Fruit fly (Drosophila melanogaster) whole organism, embryonic: ENCODE results near the gene Uch-L5R.
A peak's percentile ranks its signal among the peaks of the same experiment; 100 is the strongest.

Source experiments
- Atf6 ChIP-seq: fragments of 200-800 bp; sonication (Bioruptor generic); IDR thresholded peaks from 2 replicates; pipeline ENCODE4 v1.3.6; 2022; ENCODE audit warnings: missing biosample characterization, missing genetic modification characterization
- B-H2 ChIP-seq: fragments of 200-800 bp; sonication (Bioruptor generic); optimal IDR thresholded peaks from 2 replicates; lab custom pipeline; 2018; ENCODE audit warnings: missing biosample characterization, mild to moderate bottlenecking, missing genetic modification characterization
- CG10274 ChIP-seq: fragments of 200-800 bp; sonication (Bioruptor generic); optimal IDR thresholded peaks from 3 replicates; lab custom pipeline; 2017; ENCODE audit warnings: missing biosample characterization, mild to moderate bottlenecking, missing genetic modification characterization
- CG10462 ChIP-seq: fragments of 200-800 bp; sonication (Bioruptor generic); optimal IDR thresholded peaks from 2 replicates; lab custom pipeline; 2016; ENCODE audit warnings: missing biosample characterization, missing genetic modification characterization
- CG11456 ChIP-seq: fragments of 200-800 bp; sonication (Bioruptor generic); IDR thresholded peaks from 3 replicates; pipeline ENCODE4 v1.3.6; 2022; ENCODE audit warnings: missing biosample characterization, missing genetic modification characterization
- CG16863 ChIP-seq: fragments of 200-800 bp; sonication (Bioruptor generic); optimal IDR thresholded peaks from 3 replicates; lab custom pipeline; 2016; ENCODE audit warnings: missing biosample characterization, missing genetic modification characterization
- CG17359 ChIP-seq: fragments of 200-800 bp; sonication (Bioruptor generic); optimal IDR thresholded peaks from 3 replicates; lab custom pipeline; 2018; ENCODE audit warnings: missing biosample characterization, mild to moderate bottlenecking, missing genetic modification characterization, moderate library complexity
- CG17568 ChIP-seq: fragments of 200-800 bp; sonication (Bioruptor generic); optimal IDR thresholded peaks from 2 replicates; lab custom pipeline; 2018; ENCODE audit warnings: missing biosample characterization, mild to moderate bottlenecking, missing genetic modification characterization, moderate library complexity
- CG2678 ChIP-seq: fragments of 200-800 bp; sonication (Bioruptor generic); optimal IDR thresholded peaks from 3 replicates; lab custom pipeline; 2019; ENCODE audit warnings: missing biosample characterization, mild to moderate bottlenecking, missing genetic modification characterization, moderate library complexity
- CG32772 ChIP-seq: fragments of 200-800 bp; sonication (Bioruptor generic); IDR thresholded peaks from 2 replicates; pipeline ENCODE4 v1.3.6; 2022; ENCODE audit warnings: missing biosample characterization, missing genetic modification characterization
- CG3281 ChIP-seq: fragments of 200-800 bp; sonication (Bioruptor generic); optimal IDR thresholded peaks from 3 replicates; lab custom pipeline; 2017; ENCODE audit warnings: missing biosample characterization, mild to moderate bottlenecking, missing genetic modification characterization
- CG3847 ChIP-seq: fragments of 200-800 bp; sonication (Bioruptor generic); IDR thresholded peaks from 2 replicates; pipeline ENCODE4 v1.3.6; 2022; ENCODE audit warnings: missing biosample characterization, missing genetic modification characterization
- CG4820 ChIP-seq: fragments of 200-800 bp; sonication (Bioruptor generic); optimal IDR thresholded peaks from 3 replicates; lab custom pipeline; 2016; ENCODE audit warnings: missing biosample characterization, missing genetic modification characterization
- CG5180 ChIP-seq: fragments of 200-800 bp; sonication (Bioruptor generic); optimal IDR thresholded peaks from 3 replicates; lab custom pipeline; 2017; ENCODE audit warnings: missing biosample characterization, missing genetic modification characterization, mild to moderate bottlenecking, moderate library complexity, missing genetic modification reagents
- CG6813 ChIP-seq: fragments of 200-800 bp; sonication (Bioruptor generic); optimal IDR thresholded peaks from 2 replicates; lab custom pipeline; 2017; ENCODE audit warnings: missing biosample characterization, missing genetic modification characterization, mild to moderate bottlenecking, moderate library complexity, missing genetic modification reagents
- CG7987 ChIP-seq: fragments of 200-800 bp; sonication (Bioruptor generic); optimal IDR thresholded peaks from 2 replicates; lab custom pipeline; 2018; ENCODE audit warnings: missing biosample characterization, mild to moderate bottlenecking, missing genetic modification characterization, moderate library complexity
- CG8388 ChIP-seq: fragments of 200-800 bp; sonication (Bioruptor generic); optimal IDR thresholded peaks from 2 replicates; lab custom pipeline; 2019; ENCODE audit warnings: missing biosample characterization, mild to moderate bottlenecking, missing genetic modification characterization, moderate library complexity
- CG8765 ChIP-seq: fragments of 200-800 bp; sonication (Bioruptor generic); IDR thresholded peaks from 2 replicates; pipeline ENCODE4 v1.3.6; 2022; ENCODE audit warnings: missing biosample characterization, missing genetic modification characterization
- CG9817 ChIP-seq: fragments of 200-800 bp; sonication (Bioruptor generic); optimal IDR thresholded peaks from 2 replicates; lab custom pipeline; 2018; ENCODE audit warnings: missing biosample characterization, mild to moderate bottlenecking, missing genetic modification characterization, moderate library complexity
- Dek ChIP-seq: fragments of 200-800 bp; sonication (Bioruptor generic); optimal IDR thresholded peaks from 3 replicates; lab custom pipeline; 2019; ENCODE audit warnings: missing biosample characterization, mild to moderate bottlenecking, missing genetic modification characterization, moderate library complexity
- Fer1 ChIP-seq: fragments of 200-800 bp; sonication (Bioruptor generic); optimal IDR thresholded peaks from 2 replicates; lab custom pipeline; 2017; ENCODE audit warnings: missing biosample characterization, mild to moderate bottlenecking, missing genetic modification characterization
- Hmr ChIP-seq: fragments of 200-800 bp; sonication (Bioruptor generic); optimal IDR thresholded peaks from 3 replicates; lab custom pipeline; 2017; ENCODE audit warnings: mild to moderate bottlenecking, missing biosample characterization, missing genetic modification reagents, missing genetic modification characterization
- Hr39 ChIP-seq: fragments of >200 bp; optimal IDR thresholded peaks from 2 replicates; lab custom pipeline; 2017
- Lpt ChIP-seq: fragments of >200 bp; optimal IDR thresholded peaks from 2 replicates; lab custom pipeline; 2018; ENCODE audit warnings: missing biosample characterization, missing genetic modification characterization
- Max ChIP-seq: fragments of 200-800 bp; sonication (Bioruptor generic); optimal IDR thresholded peaks from 2 replicates; lab custom pipeline; 2016; ENCODE audit warnings: missing biosample characterization, mild to moderate bottlenecking, missing genetic modification characterization
- Optix ChIP-seq: fragments of 200-800 bp; sonication (Bioruptor generic); IDR thresholded peaks from 3 replicates; pipeline ENCODE4 v1.3.6; 2022; ENCODE audit warnings: missing biosample characterization, missing genetic modification characterization
- PHDP ChIP-seq: fragments of 200-800 bp; sonication (Bioruptor generic); optimal IDR thresholded peaks from 3 replicates; lab custom pipeline; 2018; ENCODE audit warnings: missing biosample characterization, mild to moderate bottlenecking, missing genetic modification characterization, moderate library complexity
- ab ChIP-seq: fragments of 200-800 bp; sonication (Bioruptor generic); optimal IDR thresholded peaks from 2 replicates; lab custom pipeline; 2016; ENCODE audit warnings: missing biosample characterization, missing genetic modification characterization
- aop ChIP-seq: fragments of 200-800 bp; sonication (Bioruptor generic); IDR thresholded peaks from 2 replicates; pipeline ENCODE4 v1.3.6; 2022; ENCODE audit warnings: missing biosample characterization, missing genetic modification characterization
- dm ChIP-seq: fragments of 200-800 bp; sonication (Bioruptor generic); optimal IDR thresholded peaks from 3 replicates; lab custom pipeline; 2016; ENCODE audit warnings: missing biosample characterization, missing genetic modification characterization
- dmrt99B ChIP-seq: fragments of 200-800 bp; sonication (Bioruptor generic); optimal IDR thresholded peaks from 2 replicates; lab custom pipeline; 2018; ENCODE audit warnings: missing biosample characterization, mild to moderate bottlenecking, missing genetic modification characterization, moderate library complexity
- esg ChIP-seq: fragments of 200-800 bp; sonication (Bioruptor generic); conservative IDR thresholded peaks from 2 replicates; pipeline ENCODE4 v1.3.6; 2022; ENCODE audit warnings: missing biosample characterization, missing genetic modification characterization
- ewg ChIP-seq: fragments of 200-800 bp; sonication (Bioruptor generic); optimal IDR thresholded peaks from 3 replicates; lab custom pipeline; 2017; ENCODE audit warnings: mild to moderate bottlenecking, missing biosample characterization, missing genetic modification reagents, missing genetic modification characterization
- fd3F ChIP-seq: fragments of 200-800 bp; sonication (Bioruptor generic); optimal IDR thresholded peaks from 2 replicates; lab custom pipeline; 2018; ENCODE audit warnings: missing biosample characterization, mild to moderate bottlenecking, missing genetic modification characterization, moderate library complexity
- gt ChIP-seq: fragments of 200-800 bp; sonication (Bioruptor generic); IDR thresholded peaks from 2 replicates; pipeline ENCODE4 v1.3.6; 2022; ENCODE audit warnings: missing biosample characterization, missing genetic modification characterization
- hb ChIP-seq: fragments of 200-800 bp; sonication (Bioruptor generic); IDR thresholded peaks from 3 replicates; pipeline ENCODE4 v1.3.6; 2022; ENCODE audit warnings: missing biosample characterization, missing genetic modification characterization; ENCODE audit not compliant: partially characterized antibody
- hkb ChIP-seq, 2 experiments: fragments of 200-800 bp in 1 of 2; fragments of >200 bp in 1 of 2; sonication (Bioruptor generic) in 1 of 2; IDR thresholded peaks in 1 of 2; optimal IDR thresholded peaks in 1 of 2; 2 replicates each; pipeline versions ENCODE4 v1.3.6 to Lab custom; 2017 to 2022; ENCODE audit warnings: missing biosample characterization in 1 of 2, missing genetic modification characterization in 1 of 2
- lab ChIP-seq: fragments of 200-800 bp; sonication (Bioruptor generic); optimal IDR thresholded peaks from 3 replicates; lab custom pipeline; 2017; ENCODE audit warnings: missing biosample characterization, missing genetic modification characterization, mild to moderate bottlenecking, moderate library complexity, missing genetic modification reagents
- lov ChIP-seq, 2 experiments: fragments of 200-800 bp in 1 of 2; fragments of >200 bp in 1 of 2; sonication (Bioruptor generic) in 1 of 2; IDR thresholded peaks in 1 of 2; optimal IDR thresholded peaks in 1 of 2; 2 replicates in 1 of 2; 3 replicates in 1 of 2; pipeline versions ENCODE4 v1.3.6 to Lab custom; 2017 to 2022; ENCODE audit warnings: missing biosample characterization in 1 of 2, missing genetic modification characterization in 1 of 2
- odd ChIP-seq: fragments of 200-800 bp; sonication (Bioruptor generic); optimal IDR thresholded peaks from 2 replicates; lab custom pipeline; 2017; ENCODE audit warnings: missing biosample characterization, mild to moderate bottlenecking, missing genetic modification characterization
- pb ChIP-seq: fragments of 200-800 bp; sonication (Bioruptor generic); optimal IDR thresholded peaks from 3 replicates; lab custom pipeline; 2016; ENCODE audit warnings: missing biosample characterization, missing genetic modification characterization
- pnt ChIP-seq: fragments of 200-800 bp; sonication (Bioruptor generic); optimal IDR thresholded peaks from 3 replicates; lab custom pipeline; 2016; ENCODE audit warnings: missing biosample characterization, missing genetic modification characterization
- pum ChIP-seq: fragments of 200-800 bp; sonication (Bioruptor generic); optimal IDR thresholded peaks from 2 replicates; lab custom pipeline; 2016; ENCODE audit warnings: missing biosample characterization, missing genetic modification characterization
- rib ChIP-seq: fragments of 200-800 bp; sonication (Bioruptor generic); IDR thresholded peaks from 2 replicates; pipeline ENCODE4 v1.3.6; 2022; ENCODE audit warnings: missing biosample characterization, missing genetic modification characterization
- slbo ChIP-seq: fragments of 200-800 bp; sonication (Bioruptor generic); IDR thresholded peaks from 2 replicates; pipeline ENCODE4 v1.3.6; 2022; ENCODE audit warnings: missing biosample characterization, missing genetic modification characterization
- slp2 ChIP-seq: fragments of 200-800 bp; sonication (Bioruptor generic); optimal IDR thresholded peaks from 2 replicates; lab custom pipeline; 2016; ENCODE audit warnings: missing biosample characterization, missing genetic modification characterization
- ssp ChIP-seq: fragments of 200-800 bp; sonication (Bioruptor generic); IDR thresholded peaks from 2 replicates; pipeline ENCODE4 v1.3.6; 2022; ENCODE audit warnings: missing biosample characterization, missing genetic modification characterization
- tna ChIP-seq: fragments of 200-800 bp; sonication (Bioruptor generic); IDR thresholded peaks from 2 replicates; pipeline ENCODE4 v1.3.6; 2022; ENCODE audit warnings: missing biosample characterization, missing genetic modification characterization; ENCODE audit not compliant: partially characterized antibody
- trem ChIP-seq: fragments of 200-800 bp; optimal IDR thresholded peaks from 3 replicates; lab custom pipeline; 2019; ENCODE audit warnings: missing biosample characterization, mild to moderate bottlenecking, missing genetic modification characterization, moderate library complexity
- yki ChIP-seq: fragments of >200 bp; optimal IDR thresholded peaks from 3 replicates; lab custom pipeline; 2018

Gene Uch-L5R

dm6 chrX:12014800-12015389, 41.5 kb downstream of the Uch-L5R start (continued):
- no peak for TF ChIP-seq pnt (GFP tag; lab: Kevin White, UChicago)
- 0 out of 3 replicates have a peak, but pooled peaks have one; percentile 9 for TF ChIP-seq Optix (GFP tag; lab: Robert Waterston, UW)
- TF ChIP-seq lab (GFP tag; lab: Kevin White, UChicago), result no peak
- no peak for TF ChIP-seq rib (GFP tag; lab: Robert Waterston, UW)
- TF ChIP-seq CG8765, result no peak
- no peak for TF ChIP-seq trem (tag; lab: Kevin White, UChicago)
- no peak for TF ChIP-seq ssp (GFP tag; lab: Robert Waterston, UW)
- TF ChIP-seq PHDP, result peak; percentile 37
- no peak for TF ChIP-seq yki (lab: Kevin White, UChicago)
- no peak for TF ChIP-seq Max (GFP tag; lab: Kevin White, UChicago)
- no peak for TF ChIP-seq CG8388 (GFP tag; lab: Kevin White, UChicago)
- TF ChIP-seq aop (GFP tag; lab: Robert Waterston, UW), result no peak
- no peak for TF ChIP-seq Hr39 (lab: Kevin White, UChicago)
- no peak for TF ChIP-seq ewg (GFP tag; lab: Kevin White, UChicago)
- TF ChIP-seq B-H2 (GFP tag; lab: Kevin White, UChicago), result no peak
- TF ChIP-seq dmrt99B (tag; lab: Kevin White, UChicago), result no peak
- TF ChIP-seq Lpt, result no peak
- peak; percentile 23 for TF ChIP-seq CG17359 (tag; lab: Kevin White, UChicago)
- no peak for TF ChIP-seq lov (optimal IDR thresholded peaks at IDR 0.05; lab: Kevin White, UChicago)
- no peak for TF ChIP-seq lov (GFP tag; IDR thresholded peaks at IDR 0.05; lab: Robert Waterston, UW)
- TF ChIP-seq odd, result no peak
- TF ChIP-seq CG5180 (GFP tag; lab: Kevin White, UChicago), result no peak
- TF ChIP-seq CG10462 (GFP tag; lab: Kevin White, UChicago), result no peak
- TF ChIP-seq slbo (GFP tag; lab: Robert Waterston, UW), result peak; percentile 25
- no peak for TF ChIP-seq CG3281
- TF ChIP-seq pum (GFP tag; lab: Kevin White, UChicago), result peak; percentile 6
- no peak for TF ChIP-seq Hmr (GFP tag; lab: Kevin White, UChicago)
- no peak for TF ChIP-seq CG9817 (tag; lab: Kevin White, UChicago)
- TF ChIP-seq pb (GFP tag; lab: Kevin White, UChicago), result no peak
- TF ChIP-seq CG11456 (GFP tag; lab: Robert Waterston, UW), result 0 out of 3 replicates have a peak, but pooled peaks have one; percentile 8
- TF ChIP-seq CG4820 (GFP tag; lab: Kevin White, UChicago), result no peak
- no peak for TF ChIP-seq CG3847 (GFP tag; lab: Robert Waterston, UW)
- TF ChIP-seq CG32772, result peak; percentile 46
- TF ChIP-seq gt (GFP tag; lab: Robert Waterston, UW), result no peak
- TF ChIP-seq hkb (optimal IDR thresholded peaks at IDR 0.05; lab: Kevin White, UChicago), result no peak
- 0 out of 2 replicates have a peak, but pooled peaks have one; percentile 39 for TF ChIP-seq hkb (GFP tag; IDR thresholded peaks at IDR 0.05; lab: Robert Waterston, UW)
- TF ChIP-seq CG2678 (tag; lab: Kevin White, UChicago), result no peak
- no peak for TF ChIP-seq fd3F
- TF ChIP-seq CG17568, result no peak
- no peak for TF ChIP-seq dm (GFP tag; lab: Kevin White, UChicago)
- TF ChIP-seq Dek (tag; lab: Kevin White, UChicago), result no peak
- peak; percentile 13 for TF ChIP-seq CG6813 (GFP tag; lab: Kevin White, UChicago)
- no peak for TF ChIP-seq hb (GFP tag; lab: Robert Waterston, UW)
- no peak for TF ChIP-seq Fer1
- peak; percentile 7; the same call in 1 of the 2 replicates for TF ChIP-seq esg (GFP tag; lab: Robert Waterston, UW)
- TF ChIP-seq Atf6 (GFP tag; lab: Robert Waterston, UW), result no peak
- no peak for TF ChIP-seq CG10274 (GFP tag; lab: Kevin White, UChicago)
- no peak for TF ChIP-seq tna (GFP tag; lab: Robert Waterston, UW)
- peak; percentile 11 for TF ChIP-seq CG16863 (GFP tag; lab: Kevin White, UChicago)
- no peak for TF ChIP-seq CG7987 (GFP tag; lab: Kevin White, UChicago)
- TF ChIP-seq slp2, result no peak
- no peak for TF ChIP-seq ab (GFP tag; lab: Kevin White, UChicago)
